Worm (Caenorhabditis elegans) whole organism, L4/young adult: ENCODE measurements around the gene fbxa-59.

Experiments used
- W03F9.2 ChIP-seq: fragments of 150-350 bp; optimal IDR thresholded peaks from 2 replicates; lab custom pipeline; 2014; ENCODE audit warnings: missing biosample characterization, missing genetic modification characterization
- dao-5 ChIP-seq: sonication (generic microtip); optimal IDR thresholded peaks from 2 replicates; lab custom pipeline; 2016; ENCODE audit warnings: missing genotype, missing genetic modification characterization, moderate library complexity, missing compliant biosample characterization
- him-1 ChIP-seq: sonication (generic microtip); optimal IDR thresholded peaks from 2 replicates; lab custom pipeline; 2016; ENCODE audit warnings: missing genotype, missing genetic modification reagents, missing genetic modification characterization, missing compliant biosample characterization

The fbxa-59 gene

ce11 chrIII:901600-902250, 41.6 kb downstream of the fbxa-59 start:
- TF ChIP-seq dao-5 (tag; lab: Kevin White, UChicago) (no peak), him-1 (tag; lab: Kevin White, UChicago) (no peak), W03F9.2 (tag; lab: Kevin White, UChicago) (no peak)

ce11 chrIII:901148-901547, 42.1 kb downstream of the fbxa-59 start, which contains the start of gene sucl-2:
Gene sucl-2 (minus strand): TSS chrIII:901412.
- TF ChIP-seq him-1 (tag; lab: Kevin White, UChicago) (no peak), W03F9.2 (tag; lab: Kevin White, UChicago) (no peak), dao-5 (tag; lab: Kevin White, UChicago) (no peak)

DNA sequence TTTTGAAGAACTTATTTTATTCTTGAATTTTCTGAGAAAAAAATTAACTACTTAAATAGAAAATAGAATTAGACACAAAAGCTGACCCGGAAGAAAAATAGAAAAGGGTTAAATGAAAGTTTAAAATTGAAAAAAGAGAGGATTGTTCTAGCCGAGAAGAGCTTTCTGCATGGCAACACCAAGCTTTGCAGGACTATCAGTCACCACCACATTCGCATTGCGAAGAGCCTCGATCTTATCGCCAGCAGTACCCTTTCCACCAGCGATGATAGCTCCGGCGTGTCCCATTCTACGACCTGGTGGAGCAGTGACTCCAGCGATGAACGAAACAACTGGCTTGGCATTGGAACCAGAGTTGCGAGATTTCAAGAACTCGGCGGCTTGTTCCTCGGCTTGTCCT, 43.1 kb downstream of the fbxa-59 start:
- TF ChIP-seq dao-5 (tag; lab: Kevin White, UChicago) (no peak), him-1 (tag; lab: Kevin White, UChicago) (no peak), W03F9.2 (tag; lab: Kevin White, UChicago) (no peak)

ce11 chrIII:896904-897303, 46.4 kb downstream of the fbxa-59 start:
- TF ChIP-seq him-1 (tag; lab: Kevin White, UChicago), result no peak
- TF ChIP-seq W03F9.2 (tag; lab: Kevin White, UChicago), result no peak
- no peak for TF ChIP-seq dao-5 (tag; lab: Kevin White, UChicago)

ce11 chrIII:895525-895924, 47.8 kb downstream of the fbxa-59 start, which contains the start of the genes ztf-18 and F23H11.2:
Gene ztf-18 (minus strand): TSS chrIII:895712.
Gene F23H11.2 (plus strand): TSS chrIII:895747.
- TF ChIP-seq W03F9.2 (tag; lab: Kevin White, UChicago) (no peak), dao-5 (tag; lab: Kevin White, UChicago) (no peak)

DNA sequence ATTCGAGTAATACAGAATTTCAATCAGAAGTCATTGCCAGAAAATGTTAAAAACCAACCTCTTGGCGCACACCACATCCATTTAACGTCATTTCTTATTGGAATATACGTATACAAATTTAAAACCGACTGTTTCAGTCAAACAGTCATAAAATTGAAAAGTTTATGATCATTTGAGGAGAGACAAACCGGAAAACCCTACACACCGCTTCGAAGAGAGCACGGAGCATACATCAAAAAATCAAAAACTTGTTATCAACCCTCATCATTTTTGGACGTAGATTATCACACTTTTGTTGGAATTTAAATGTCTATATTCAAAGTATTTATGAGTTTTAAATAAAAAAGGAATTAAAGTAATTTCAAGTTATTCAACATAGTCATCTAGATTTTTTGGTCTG, 52.3 kb downstream of the fbxa-59 start, which contains the start of gene T24C4.10:
TSS of gene T24C4.10 (minus strand) at position 230 of the 400 bp plus-strand sequence.
- TF ChIP-seq dao-5 (tag; lab: Kevin White, UChicago) (no peak), him-1 (tag; lab: Kevin White, UChicago) (no peak), W03F9.2 (tag; lab: Kevin White, UChicago) (no peak)
